Fruit fly (Drosophila melanogaster) whole organism, prepupa: Measurements from ENCODE around the gene CG43137.
A peak's percentile ranks its signal among the peaks of the same experiment; 100 is the strongest.

Experiments used
- Blimp-1 ChIP-seq: fragments of 200-800 bp; sonication (Bioruptor generic); optimal IDR thresholded peaks from 3 replicates; lab custom pipeline; 2017; ENCODE audit warnings: missing biosample characterization, missing genetic modification characterization, mild to moderate bottlenecking, moderate library complexity, missing genetic modification reagents
- CG10669 ChIP-seq: fragments of 200-800 bp; sonication (Bioruptor generic); optimal IDR thresholded peaks from 3 replicates; lab custom pipeline; 2018; ENCODE audit warnings: missing biosample characterization, mild to moderate bottlenecking, missing genetic modification characterization, moderate library complexity
- CG11294 ChIP-seq: fragments of 200-800 bp; sonication (Bioruptor generic); IDR thresholded peaks from 2 replicates; pipeline ENCODE4 v1.3.6; 2022; ENCODE audit warnings: missing biosample characterization, missing genetic modification characterization
- CG11902 ChIP-seq: fragments of 200-800 bp; sonication (Bioruptor generic); optimal IDR thresholded peaks from 3 replicates; lab custom pipeline; 2016; ENCODE audit warnings: missing biosample characterization, missing genetic modification characterization
- CG15336 ChIP-seq: fragments of 200-800 bp; sonication (Bioruptor generic); IDR thresholded peaks from 2 replicates; pipeline ENCODE4 v1.3.6; 2022; ENCODE audit warnings: missing biosample characterization, missing genetic modification characterization
- CG1621 ChIP-seq: fragments of 200-800 bp; sonication (Bioruptor generic); optimal IDR thresholded peaks from 3 replicates; lab custom pipeline; 2018; ENCODE audit warnings: missing biosample characterization, mild to moderate bottlenecking, missing genetic modification characterization
- CG3032 ChIP-seq: fragments of 200-800 bp; optimal IDR thresholded peaks from 2 replicates; lab custom pipeline; 2019; ENCODE audit warnings: missing biosample characterization, mild to moderate bottlenecking, missing genetic modification characterization, moderate library complexity
- CG31627 ChIP-seq: fragments of 200-800 bp; sonication (Bioruptor generic); optimal IDR thresholded peaks from 3 replicates; lab custom pipeline; 2016; ENCODE audit warnings: missing biosample characterization, missing genetic modification characterization
- CG32006 ChIP-seq: fragments of 200-800 bp; sonication (Bioruptor generic); optimal IDR thresholded peaks from 3 replicates; lab custom pipeline; 2017; ENCODE audit warnings: missing biosample characterization, mild to moderate bottlenecking, missing genetic modification characterization
- CG3919 ChIP-seq: fragments of 200-800 bp; sonication (Bioruptor generic); optimal IDR thresholded peaks from 3 replicates; lab custom pipeline; 2016; ENCODE audit warnings: missing biosample characterization, missing genetic modification characterization
- CG6808 ChIP-seq: fragments of 200-800 bp; sonication (Bioruptor generic); optimal IDR thresholded peaks from 3 replicates; lab custom pipeline; 2017; ENCODE audit warnings: missing biosample characterization, missing genetic modification characterization, mild to moderate bottlenecking, moderate library complexity, missing genetic modification reagents
- CG7368 ChIP-seq: fragments of 200-800 bp; sonication (Bioruptor generic); optimal IDR thresholded peaks from 3 replicates; lab custom pipeline; 2016; ENCODE audit warnings: missing biosample characterization, missing genetic modification characterization
- CG8119 ChIP-seq: fragments of 200-800 bp; sonication (Bioruptor generic); IDR thresholded peaks from 3 replicates; pipeline ENCODE4 v1.3.6; 2022; ENCODE audit warnings: missing biosample characterization, missing genetic modification characterization
- CG8319 ChIP-seq: fragments of 200-800 bp; sonication (Bioruptor generic); optimal IDR thresholded peaks from 3 replicates; lab custom pipeline; 2016; ENCODE audit warnings: missing biosample characterization, missing genetic modification characterization
- CG8632 ChIP-seq: fragments of 200-800 bp; sonication (Bioruptor generic); optimal IDR thresholded peaks from 3 replicates; lab custom pipeline; 2016; ENCODE audit warnings: missing biosample characterization, missing genetic modification characterization
- CG9139 ChIP-seq: fragments of 200-800 bp; sonication (Bioruptor generic); optimal IDR thresholded peaks from 3 replicates; lab custom pipeline; 2017; ENCODE audit warnings: missing biosample characterization, mild to moderate bottlenecking, missing genetic modification characterization
- Eip75B ChIP-seq: fragments of 200-800 bp; sonication (Bioruptor generic); optimal IDR thresholded peaks from 3 replicates; lab custom pipeline; 2016; ENCODE audit warnings: missing biosample characterization, missing genetic modification characterization
- Eip78C ChIP-seq: fragments of 200-800 bp; sonication (Bioruptor generic); peaks from one replicate; lab custom pipeline; 2016; ENCODE audit warnings: missing biosample characterization, missing genetic modification characterization
- Gug ChIP-seq: fragments of 200-800 bp; sonication (Bioruptor generic); IDR thresholded peaks from 2 replicates; pipeline ENCODE4 v1.3.6; 2022; ENCODE audit warnings: missing biosample characterization, missing genetic modification characterization
- Hr38 ChIP-seq: sonication (Bioruptor generic); optimal IDR thresholded peaks from 2 replicates; lab custom pipeline; 2016; ENCODE audit warnings: missing biosample characterization, missing genetic modification characterization
- Hr39 ChIP-seq: fragments of 200-800 bp; sonication (Bioruptor generic); optimal IDR thresholded peaks from 2 replicates; lab custom pipeline; 2016; ENCODE audit warnings: missing biosample characterization, missing genetic modification characterization
- Hr4 ChIP-seq: fragments of 200-800 bp; sonication (Bioruptor generic); optimal IDR thresholded peaks from 3 replicates; lab custom pipeline; 2016; ENCODE audit warnings: missing biosample characterization, missing genetic modification characterization
- Lpt ChIP-seq: fragments of 200-800 bp; sonication (Bioruptor generic); optimal IDR thresholded peaks from 3 replicates; lab custom pipeline; 2016; ENCODE audit warnings: missing biosample characterization, missing genetic modification characterization
- Met ChIP-seq: fragments of 200-800 bp; sonication (Bioruptor generic); optimal IDR thresholded peaks from 3 replicates; lab custom pipeline; 2016; ENCODE audit warnings: missing biosample characterization, missing genetic modification characterization
- Sox14 ChIP-seq: fragments of 200-800 bp; sonication (Bioruptor generic); optimal IDR thresholded peaks from 3 replicates; lab custom pipeline; 2016; ENCODE audit warnings: missing biosample characterization, missing genetic modification characterization
- Sox15 ChIP-seq: fragments of 200-800 bp; sonication (Bioruptor generic); optimal IDR thresholded peaks from 3 replicates; lab custom pipeline; 2016; ENCODE audit warnings: missing biosample characterization, missing genetic modification characterization
- acj6 ChIP-seq: fragments of 200-800 bp; sonication (Bioruptor generic); optimal IDR thresholded peaks from 3 replicates; lab custom pipeline; 2016; ENCODE audit warnings: missing biosample characterization, missing genetic modification characterization
- cyc ChIP-seq: fragments of 200-800 bp; sonication (Bioruptor generic); optimal IDR thresholded peaks from 3 replicates; lab custom pipeline; 2016; ENCODE audit warnings: missing biosample characterization, missing genetic modification characterization
- dac ChIP-seq: fragments of 200-800 bp; sonication (Bioruptor generic); optimal IDR thresholded peaks from 2 replicates; lab custom pipeline; 2017; ENCODE audit warnings: missing biosample characterization, mild to moderate bottlenecking, missing genetic modification characterization
- dsx ChIP-seq: fragments of 200-800 bp; optimal IDR thresholded peaks from 3 replicates; lab custom pipeline; 2019; ENCODE audit warnings: missing biosample characterization, mild to moderate bottlenecking, missing genetic modification characterization, moderate library complexity; ENCODE audit not compliant: poor library complexity, severe bottlenecking
- eg ChIP-seq: fragments of 200-800 bp; sonication (Bioruptor generic); IDR thresholded peaks from 3 replicates; pipeline ENCODE4 v1.3.6; 2022; ENCODE audit warnings: missing biosample characterization, missing genetic modification characterization
- esn ChIP-seq: fragments of 200-800 bp; sonication (Bioruptor generic); optimal IDR thresholded peaks from 2 replicates; lab custom pipeline; 2016; ENCODE audit warnings: missing biosample characterization, mild to moderate bottlenecking, missing genetic modification characterization, moderate library complexity
- fd59A ChIP-seq: fragments of 200-800 bp; sonication (Bioruptor generic); optimal IDR thresholded peaks from 2 replicates; lab custom pipeline; 2017; ENCODE audit warnings: missing biosample characterization, mild to moderate bottlenecking, missing genetic modification characterization, missing genetic modification reagents
- lz ChIP-seq: fragments of 200-800 bp; sonication (Bioruptor generic); optimal IDR thresholded peaks from 3 replicates; lab custom pipeline; 2016; ENCODE audit warnings: missing biosample characterization, missing genetic modification characterization
- net ChIP-seq: fragments of 200-800 bp; sonication (Bioruptor generic); optimal IDR thresholded peaks from 3 replicates; lab custom pipeline; 2016; ENCODE audit warnings: missing biosample characterization, missing genetic modification characterization
- salr ChIP-seq, 2 experiments: fragments of 200-800 bp; sonication (Bioruptor generic); optimal IDR thresholded peaks; 3 replicates each; lab custom pipeline; 2016 to 2018; ENCODE audit warnings: missing biosample characterization in 2 of 2, missing genetic modification characterization in 2 of 2, mild to moderate bottlenecking in 1 of 2
- spab ChIP-seq: fragments of 200-800 bp; sonication (Bioruptor generic); optimal IDR thresholded peaks from 2 replicates; lab custom pipeline; 2017; ENCODE audit warnings: missing biosample characterization, mild to moderate bottlenecking, missing genetic modification characterization, missing genetic modification reagents
- ss ChIP-seq, 2 experiments: fragments of 200-800 bp; sonication (Bioruptor generic); optimal IDR thresholded peaks; 2 replicates in 1 of 2; 3 replicates in 1 of 2; lab custom pipeline; 2017 to 2018; ENCODE audit warnings: mild to moderate bottlenecking in 2 of 2, missing biosample characterization in 2 of 2, missing genetic modification characterization in 2 of 2, moderate library complexity in 1 of 2
- svp ChIP-seq: fragments of 200-800 bp; sonication (Bioruptor generic); peaks from one replicate; lab custom pipeline; 2016; ENCODE audit warnings: missing biosample characterization, missing genetic modification characterization
- topi ChIP-seq: fragments of 200-800 bp; sonication (Bioruptor generic); optimal IDR thresholded peaks from 3 replicates; lab custom pipeline; 2016; ENCODE audit warnings: missing biosample characterization, missing genetic modification characterization
- vri ChIP-seq: fragments of 200-800 bp; sonication (Bioruptor generic); optimal IDR thresholded peaks from 3 replicates; lab custom pipeline; 2016; ENCODE audit warnings: missing biosample characterization, mild to moderate bottlenecking, missing genetic modification characterization

Gene CG43137

DNA sequence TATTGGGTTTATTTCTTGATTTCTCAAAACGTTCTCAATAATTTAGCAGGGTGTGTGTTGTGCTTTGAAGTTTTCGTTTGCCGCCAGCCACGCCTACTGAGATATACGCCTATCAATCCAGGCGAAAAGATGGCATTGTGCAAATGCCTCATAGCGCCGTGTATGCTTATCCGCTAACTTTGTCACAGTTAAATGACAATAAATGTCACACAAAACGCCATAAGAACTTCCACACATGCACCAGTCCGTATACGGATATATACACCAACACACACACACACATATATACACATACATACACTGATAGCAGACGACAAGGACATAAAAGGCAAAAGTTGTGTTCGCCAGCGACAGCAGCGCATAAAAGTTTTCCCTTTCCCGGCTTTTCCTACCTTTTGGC is at the start of gene CG43137:
TSS of gene CG43137 (minus strand) at position 101 of the 400 bp plus-strand sequence.
- TF ChIP-seq Hr4 (no peak), CG11902 (GFP tag; lab: Kevin White, UChicago) (no peak), CG6808 (GFP tag; lab: Kevin White, UChicago) (no peak), fd59A (GFP tag; lab: Kevin White, UChicago) (no peak), CG8319 (GFP tag; lab: Kevin White, UChicago) (no peak), Met (no peak), CG8119 (GFP tag; lab: Robert Waterston, UW) (no peak), CG3919 (GFP tag; lab: Kevin White, UChicago) (no peak), Sox15 (GFP tag; lab: Kevin White, UChicago) (no peak), esn (GFP tag; lab: Kevin White, UChicago) (no peak), lz (no peak), CG10669 (GFP tag; lab: Kevin White, UChicago) (no peak), salr (GFP tag; optimal IDR thresholded peaks at IDR 0.05; lab: Kevin White, UChicago) (no peak), Gug (no peak), CG31627 (GFP tag; lab: Kevin White, UChicago) (no peak), acj6 (GFP tag; lab: Kevin White, UChicago) (no peak), Lpt (GFP tag; lab: Kevin White, UChicago) (no peak), CG32006 (GFP tag; lab: Kevin White, UChicago) (no peak)

DNA sequence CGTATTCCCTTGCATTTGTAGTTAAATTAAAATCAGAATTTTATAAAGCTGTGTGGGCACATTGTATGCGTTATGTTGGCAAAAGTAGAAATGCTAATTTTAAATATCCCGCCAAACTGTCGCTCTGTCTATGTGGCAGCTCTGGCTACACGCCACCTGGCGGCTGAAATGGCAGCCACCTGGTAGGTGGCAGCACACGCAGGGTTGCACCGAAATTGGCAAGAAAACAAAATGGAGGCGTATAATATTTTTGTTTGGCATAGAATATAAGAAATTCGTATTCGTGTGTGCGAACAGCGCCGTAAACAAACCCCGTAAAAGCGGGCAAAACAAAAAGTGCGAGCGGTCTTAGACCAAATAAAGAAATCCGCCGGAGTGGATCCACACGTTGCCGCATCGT is 43.0 kb upstream of the CG43137 start, which contains the start of gene CG12236:
TSS of gene CG12236 (plus strand) at position 220 of the 400 bp plus-strand sequence.
- TF ChIP-seq CG31627 (GFP tag; lab: Kevin White, UChicago) (peak; percentile 35), ss (GFP tag; optimal IDR thresholded peaks at IDR 0.05; lab: Kevin White, UChicago) (no peak), net (GFP tag; lab: Kevin White, UChicago) (no peak), CG7368 (GFP tag; lab: Kevin White, UChicago) (no peak), esn (GFP tag; lab: Kevin White, UChicago) (peak; percentile 41), svp (GFP tag; lab: Kevin White, UChicago) (no peak), topi (peak; percentile 39), spab (GFP tag; lab: Kevin White, UChicago) (no peak), CG11294 (GFP tag; lab: Robert Waterston, UW) (no peak), Met (peak; percentile 24), CG15336 (no peak), eg (0 out of 3 replicates have a peak, but pooled peaks have one; percentile 32), Hr39 (peak; percentile 43), Eip78C (GFP tag; lab: Kevin White, UChicago) (peak; percentile 48), vri (GFP tag; lab: Kevin White, UChicago) (no peak), Hr38 (GFP tag; lab: Kevin White, UChicago) (no peak), CG8632 (GFP tag; lab: Kevin White, UChicago) (no peak), dac (GFP tag; lab: Kevin White, UChicago) (no peak), CG3919 (GFP tag; lab: Kevin White, UChicago) (peak; percentile 33), CG9139 (GFP tag; lab: Kevin White, UChicago) (no peak), Sox14 (GFP tag; lab: Kevin White, UChicago) (peak; percentile 46), cyc (GFP tag; lab: Kevin White, UChicago) (peak; percentile 48), acj6 (GFP tag; lab: Kevin White, UChicago) (no peak), Blimp-1 (GFP tag; lab: Kevin White, UChicago) (peak; percentile 20), lz (peak; percentile 15), Eip75B (GFP tag; lab: Kevin White, UChicago) (peak; percentile 43), dsx (peak; percentile 15), CG3032 (tag; lab: Kevin White, UChicago) (peak; percentile 26), CG1621 (tag; lab: Kevin White, UChicago) (peak; percentile 54), CG6808 (GFP tag; lab: Kevin White, UChicago) (peak; percentile 21)
